Fruit fly (Drosophila melanogaster) whole organism, adult: Measurements from ENCODE around the gene vari.

Experiments
- CG11617 ChIP-seq: fragments of 200-800 bp; sonication (Bioruptor generic); optimal IDR thresholded peaks from 2 replicates; lab custom pipeline; 2017; ENCODE audit warnings: mild to moderate bottlenecking, missing biosample characterization, missing genetic modification reagents, missing genetic modification characterization
- CG12768 ChIP-seq: fragments of 200-800 bp; sonication (Bioruptor generic); optimal IDR thresholded peaks from 2 replicates; lab custom pipeline; 2017; ENCODE audit warnings: missing biosample characterization, missing genetic modification characterization, mild to moderate bottlenecking, moderate library complexity, missing genetic modification reagents
- CG14711 ChIP-seq: fragments of 200-800 bp; sonication (Bioruptor generic); optimal IDR thresholded peaks from 2 replicates; lab custom pipeline; 2018; ENCODE audit warnings: missing biosample characterization, mild to moderate bottlenecking, missing genetic modification characterization, moderate library complexity
- CG1620 ChIP-seq: fragments of 200-800 bp; sonication (Bioruptor generic); optimal IDR thresholded peaks from 2 replicates; lab custom pipeline; 2016; ENCODE audit warnings: missing biosample characterization, missing genetic modification characterization
- CG33017 ChIP-seq: fragments of 200-800 bp; sonication (Bioruptor generic); optimal IDR thresholded peaks from 2 replicates; lab custom pipeline; 2018; ENCODE audit warnings: missing biosample characterization, mild to moderate bottlenecking, missing genetic modification characterization, moderate library complexity
- CG5204 ChIP-seq: fragments of 200-800 bp; sonication (Bioruptor generic); optimal IDR thresholded peaks from 2 replicates; lab custom pipeline; 2016; ENCODE audit warnings: missing biosample characterization, missing genetic modification characterization
- CG7045 ChIP-seq: fragments of 200-800 bp; sonication (Bioruptor generic); optimal IDR thresholded peaks from 2 replicates; lab custom pipeline; 2017; ENCODE audit warnings: missing biosample characterization, mild to moderate bottlenecking, missing genetic modification characterization
- CG7101 ChIP-seq: fragments of 200-800 bp; sonication (Bioruptor generic); optimal IDR thresholded peaks from 2 replicates; lab custom pipeline; 2018; ENCODE audit warnings: missing biosample characterization, mild to moderate bottlenecking, missing genetic modification characterization, moderate library complexity
- Clk ChIP-seq: fragments of 200-800 bp; sonication (Bioruptor generic); optimal IDR thresholded peaks from 2 replicates; lab custom pipeline; 2017; ENCODE audit warnings: missing biosample characterization, missing genetic modification characterization
- Crg-1 ChIP-seq: fragments of 200-800 bp; sonication (Bioruptor generic); optimal IDR thresholded peaks from 2 replicates; lab custom pipeline; 2016; ENCODE audit warnings: missing biosample characterization, missing genetic modification characterization
- Hr96 ChIP-seq: fragments of 200-800 bp; sonication (Bioruptor generic); optimal IDR thresholded peaks from 2 replicates; lab custom pipeline; 2016; ENCODE audit warnings: missing biosample characterization, missing genetic modification characterization
- Mnt ChIP-seq: fragments of 200-800 bp; sonication (Bioruptor generic); optimal IDR thresholded peaks from 2 replicates; lab custom pipeline; 2016; ENCODE audit warnings: missing biosample characterization, mild to moderate bottlenecking, missing genetic modification characterization
- bab1 ChIP-seq: fragments of 200-800 bp; sonication (Bioruptor generic); optimal IDR thresholded peaks from 3 replicates; lab custom pipeline; 2019; ENCODE audit warnings: missing biosample characterization, mild to moderate bottlenecking, missing genetic modification characterization, moderate library complexity
- cic ChIP-seq: fragments of 200-800 bp; sonication (Bioruptor generic); optimal IDR thresholded peaks from 2 replicates; lab custom pipeline; 2017; ENCODE audit warnings: missing biosample characterization, mild to moderate bottlenecking, missing genetic modification characterization, moderate library complexity
- cnc ChIP-seq, 2 experiments: fragments of >200 bp; optimal IDR thresholded peaks; 2 replicates each; lab custom pipeline; 2017
- kay ChIP-seq: fragments of 200-800 bp; sonication (Bioruptor generic); peaks from one replicate; lab custom pipeline; 2016; ENCODE audit warnings: missing biosample characterization, missing genetic modification characterization, borderline replicate concordance
- ovo ChIP-seq: fragments of 200-800 bp; sonication (Bioruptor generic); optimal IDR thresholded peaks from 2 replicates; lab custom pipeline; 2016; ENCODE audit warnings: missing biosample characterization, missing genetic modification characterization
- pad ChIP-seq: fragments of 200-800 bp; sonication (Bioruptor generic); optimal IDR thresholded peaks from 3 replicates; lab custom pipeline; 2017; ENCODE audit warnings: missing biosample characterization, missing genetic modification characterization, mild to moderate bottlenecking, moderate library complexity, missing genetic modification reagents
- tj ChIP-seq: fragments of 200-800 bp; sonication (Bioruptor generic); optimal IDR thresholded peaks from 3 replicates; lab custom pipeline; 2017; ENCODE audit warnings: missing biosample characterization, mild to moderate bottlenecking, missing genetic modification characterization, moderate library complexity
- toe ChIP-seq: fragments of 200-800 bp; sonication (Bioruptor generic); optimal IDR thresholded peaks from 2 replicates; lab custom pipeline; 2016; ENCODE audit warnings: missing biosample characterization, missing genetic modification characterization

vari gene

DNA sequence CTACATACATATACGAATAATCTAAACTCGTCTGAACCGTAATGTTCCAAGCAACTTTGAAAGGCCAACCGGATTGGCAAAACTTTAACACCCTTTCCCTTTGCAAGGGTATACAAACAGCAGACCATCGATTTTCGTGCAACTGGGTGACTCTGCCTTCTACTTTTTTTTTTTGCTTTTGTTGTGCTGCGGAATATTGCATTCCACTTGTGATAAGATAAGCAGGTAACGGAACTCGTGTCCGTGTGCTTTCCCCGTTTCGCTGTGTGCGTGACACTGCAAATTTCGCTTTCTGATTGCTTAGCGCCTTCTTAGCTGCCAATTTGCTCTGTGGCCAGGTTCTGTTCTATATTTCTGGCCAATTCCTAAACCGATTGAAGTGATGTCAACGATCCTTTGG, 35.9 kb downstream of the vari start:
- no peak for TF ChIP-seq CG14711 (tag; lab: Kevin White, UChicago)
- TF ChIP-seq toe (GFP tag; lab: Kevin White, UChicago): no peak
- peak; percentile 8 for TF ChIP-seq Mnt (GFP tag; lab: Kevin White, UChicago)
- no peak for TF ChIP-seq CG1620
- no peak for TF ChIP-seq tj (GFP tag; lab: Kevin White, UChicago)
- no peak for TF ChIP-seq CG7045 (GFP tag; lab: Kevin White, UChicago)
- no peak for TF ChIP-seq CG7101 (tag; lab: Kevin White, UChicago)
- TF ChIP-seq bab1 (GFP tag; lab: Kevin White, UChicago): no peak
- peak; percentile 15 for TF ChIP-seq cic (GFP tag; lab: Kevin White, UChicago)
- no peak for TF ChIP-seq pad (GFP tag; lab: Kevin White, UChicago)
- no peak for TF ChIP-seq Crg-1 (GFP tag; lab: Kevin White, UChicago)
- TF ChIP-seq CG12768 (GFP tag; lab: Kevin White, UChicago): no peak
- no peak for TF ChIP-seq Clk (GFP tag; lab: Kevin White, UChicago)
- no peak for TF ChIP-seq CG5204 (GFP tag; lab: Kevin White, UChicago)
- no peak for TF ChIP-seq CG33017 (tag; lab: Kevin White, UChicago)
- TF ChIP-seq CG11617 (GFP tag; lab: Kevin White, UChicago): no peak
- TF ChIP-seq cnc (optimal IDR thresholded peaks at IDR 0.05; lab: Kevin White, UChicago): peak; percentile 45 to 87
- no peak for TF ChIP-seq kay (GFP tag; lab: Kevin White, UChicago)
- TF ChIP-seq ovo: peak; percentile 91
- TF ChIP-seq Hr96: no peak

DNA sequence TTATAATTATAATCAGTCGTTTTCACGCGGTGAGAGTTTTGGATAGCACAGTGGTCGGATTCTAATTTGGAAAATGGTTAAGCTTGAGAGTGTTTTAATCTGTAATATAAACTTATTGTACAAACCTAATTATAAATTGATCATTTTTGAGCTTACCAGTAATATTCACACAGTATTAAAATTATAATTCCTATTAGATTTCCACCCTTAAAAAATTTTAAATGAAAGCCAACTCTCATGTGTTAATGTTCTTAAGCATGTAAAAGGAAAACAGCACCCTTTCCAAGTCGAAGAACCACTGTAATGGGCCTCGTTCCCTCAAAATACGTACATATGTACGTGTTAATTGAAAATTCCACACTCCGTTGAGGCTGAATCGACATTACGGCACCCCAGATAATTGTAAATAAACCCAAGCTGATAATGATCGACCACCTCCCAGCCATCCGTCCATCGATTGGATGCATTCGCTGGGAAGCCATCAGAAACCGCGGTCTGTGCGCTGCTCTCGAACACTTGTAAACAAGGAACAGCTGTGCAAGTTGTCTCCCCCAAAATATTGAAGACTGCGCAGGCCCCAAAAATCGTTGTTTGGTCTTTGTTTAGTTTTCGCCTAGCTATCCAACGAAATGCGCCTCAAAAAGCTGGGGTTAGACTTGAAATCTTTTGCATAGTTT, 36.9 kb downstream of the vari start:
- no peak for TF ChIP-seq Hr96
- peak; percentile 56 for TF ChIP-seq bab1 (GFP tag; lab: Kevin White, UChicago)
- peak; percentile 76 for TF ChIP-seq CG7101 (tag; lab: Kevin White, UChicago)
- TF ChIP-seq CG12768 (GFP tag; lab: Kevin White, UChicago): peak; percentile 54
- TF ChIP-seq Clk (GFP tag; lab: Kevin White, UChicago): no peak
- no peak for TF ChIP-seq pad (GFP tag; lab: Kevin White, UChicago)
- peak; percentile 67 for TF ChIP-seq CG33017 (tag; lab: Kevin White, UChicago)
- peak; percentile 31 for TF ChIP-seq CG7045 (GFP tag; lab: Kevin White, UChicago)
- peak; percentile 53 for TF ChIP-seq CG14711 (tag; lab: Kevin White, UChicago)
- no peak for TF ChIP-seq cnc (optimal IDR thresholded peaks at IDR 0.05; lab: Kevin White, UChicago)
- TF ChIP-seq CG5204 (GFP tag; lab: Kevin White, UChicago): peak; percentile 16
- TF ChIP-seq toe (GFP tag; lab: Kevin White, UChicago): peak; percentile 13
- TF ChIP-seq CG11617 (GFP tag; lab: Kevin White, UChicago): peak; percentile 47

DNA sequence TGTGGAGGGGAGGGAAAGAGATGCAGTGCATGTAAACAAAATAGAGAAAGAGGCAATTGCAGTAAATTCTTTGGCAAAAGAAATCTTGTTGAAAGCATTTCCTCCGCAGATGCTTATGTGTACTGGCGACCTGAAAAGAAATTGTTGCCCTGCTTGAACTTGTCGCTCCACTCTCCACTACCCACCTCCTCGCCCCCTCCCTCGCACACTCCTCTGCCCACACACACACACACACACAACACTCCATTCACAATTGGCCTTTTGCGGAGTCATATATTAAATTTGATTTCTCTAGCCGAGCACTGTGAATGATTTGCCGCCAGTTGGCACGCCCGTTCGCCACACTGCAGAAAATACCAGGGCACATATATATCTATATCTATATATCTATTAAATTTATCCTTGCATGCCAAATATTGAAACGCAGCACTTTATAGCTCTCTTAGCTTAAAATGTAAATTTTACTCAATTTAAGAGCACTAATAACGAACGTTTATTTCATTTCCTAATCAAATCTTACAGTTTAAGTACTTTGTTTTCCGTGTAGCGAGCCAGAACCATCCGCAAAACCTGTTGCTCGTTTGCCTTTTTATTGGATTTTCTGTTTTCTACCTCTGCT, 37.9 kb downstream of the vari start:
- TF ChIP-seq pad (GFP tag; lab: Kevin White, UChicago) (no peak), CG1620 (no peak), Mnt (GFP tag; lab: Kevin White, UChicago) (no peak), cnc (optimal IDR thresholded peaks at IDR 0.05; lab: Kevin White, UChicago) (peak in 1 of 2 experiments; percentile 53), bab1 (GFP tag; lab: Kevin White, UChicago) (peak; percentile 6), CG14711 (tag; lab: Kevin White, UChicago) (peak; percentile 48), CG5204 (GFP tag; lab: Kevin White, UChicago) (peak; percentile 1), kay (GFP tag; lab: Kevin White, UChicago) (no peak), Hr96 (no peak), CG7045 (GFP tag; lab: Kevin White, UChicago) (peak; percentile 19), Crg-1 (GFP tag; lab: Kevin White, UChicago) (no peak), tj (GFP tag; lab: Kevin White, UChicago) (no peak), CG7101 (tag; lab: Kevin White, UChicago) (no peak), cic (GFP tag; lab: Kevin White, UChicago) (no peak), toe (GFP tag; lab: Kevin White, UChicago) (no peak), CG33017 (tag; lab: Kevin White, UChicago) (no peak), ovo (no peak), Clk (GFP tag; lab: Kevin White, UChicago) (no peak), CG12768 (GFP tag; lab: Kevin White, UChicago) (no peak), CG11617 (GFP tag; lab: Kevin White, UChicago) (no peak)

DNA sequence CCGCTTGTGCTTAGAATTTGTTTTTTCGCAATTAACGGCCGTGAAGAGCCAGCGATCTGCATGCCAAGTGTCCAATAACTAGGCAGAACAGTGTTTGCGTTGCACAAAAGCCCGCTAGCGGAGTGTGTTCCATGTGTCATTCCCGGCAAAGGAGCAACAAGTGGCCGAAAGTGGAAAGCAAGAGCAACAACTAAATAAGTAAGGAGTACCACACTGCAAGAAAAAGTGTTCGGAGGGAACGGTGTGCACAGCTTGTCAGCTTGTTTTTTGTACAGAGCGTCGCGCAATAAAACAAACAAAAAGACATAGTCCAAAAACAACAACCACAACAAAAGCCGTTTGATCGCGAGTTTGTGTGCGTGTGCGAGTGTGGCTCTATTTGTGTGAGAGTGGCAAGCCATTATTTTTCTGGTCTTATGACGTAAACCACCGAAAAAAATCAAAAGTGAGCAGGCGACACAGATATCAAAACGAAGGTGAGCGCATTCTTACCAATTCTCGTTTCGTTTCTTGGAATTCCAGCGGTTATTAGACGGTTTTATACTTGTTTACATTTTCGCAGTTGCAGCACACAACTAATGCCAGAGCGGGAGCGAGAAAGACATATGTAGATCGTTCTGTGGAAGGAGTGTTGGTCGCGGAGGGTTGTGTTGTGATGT, 38.5 kb downstream of the vari start:
- TF ChIP-seq pad (GFP tag; lab: Kevin White, UChicago) (peak; percentile 32), CG11617 (GFP tag; lab: Kevin White, UChicago) (peak; percentile 12), Crg-1 (GFP tag; lab: Kevin White, UChicago) (no peak), Mnt (GFP tag; lab: Kevin White, UChicago) (peak; percentile 5), CG33017 (tag; lab: Kevin White, UChicago) (peak; percentile 1)

DNA sequence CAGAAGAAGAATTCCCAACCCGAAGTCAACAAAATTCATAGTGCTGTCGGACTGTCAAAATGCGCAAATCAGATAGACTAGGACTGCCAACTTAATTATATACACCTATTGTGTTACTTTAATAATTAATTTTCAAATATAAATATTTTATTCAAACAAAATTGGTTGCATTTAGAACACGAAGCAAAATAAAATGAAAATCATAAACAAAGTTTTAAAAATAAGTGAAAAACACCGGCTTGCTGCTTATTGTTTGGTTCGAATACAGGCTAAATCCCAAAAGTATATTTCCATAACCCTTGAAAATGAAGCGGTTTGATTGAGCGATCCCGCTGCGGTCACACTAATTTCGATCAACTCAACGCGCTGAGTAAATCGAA, 39.0 kb downstream of the vari start, which contains the start of the genes Rhau and dia:
Gene Rhau, minus strand, starts transcription at position 178 of the 380 bp plus-strand sequence.
Gene dia, plus strand, starts transcription at position 337 of the 380 bp plus-strand sequence.
- TF ChIP-seq CG1620 (peak; percentile 24), tj (GFP tag; lab: Kevin White, UChicago) (peak; percentile 10), CG7101 (tag; lab: Kevin White, UChicago) (peak; percentile 38), ovo (no peak), kay (GFP tag; lab: Kevin White, UChicago) (peak; percentile 35), bab1 (GFP tag; lab: Kevin White, UChicago) (peak; percentile 83), CG11617 (GFP tag; lab: Kevin White, UChicago) (peak; percentile 15), Mnt (GFP tag; lab: Kevin White, UChicago) (peak; percentile 34), CG14711 (tag; lab: Kevin White, UChicago) (peak; percentile 51), CG7045 (GFP tag; lab: Kevin White, UChicago) (no peak), Crg-1 (GFP tag; lab: Kevin White, UChicago) (no peak), toe (GFP tag; lab: Kevin White, UChicago) (peak; percentile 32), CG12768 (GFP tag; lab: Kevin White, UChicago) (no peak)
